Fruit fly (Drosophila melanogaster) whole organism, prepupa: ENCODE results near the gene mxt.

ENCODE experiments used
- CG10631 ChIP-seq: fragments of 200-800 bp; sonication (Bioruptor generic); optimal IDR thresholded peaks from 2 replicates; lab custom pipeline; 2016; ENCODE audit warnings: missing biosample characterization, missing genetic modification characterization
- CG10669 ChIP-seq: fragments of 200-800 bp; sonication (Bioruptor generic); optimal IDR thresholded peaks from 3 replicates; lab custom pipeline; 2018; ENCODE audit warnings: missing biosample characterization, mild to moderate bottlenecking, missing genetic modification characterization, moderate library complexity
- CG11294 ChIP-seq: fragments of 200-800 bp; sonication (Bioruptor generic); IDR thresholded peaks from 2 replicates; pipeline ENCODE4 v1.3.6; 2022; ENCODE audit warnings: missing biosample characterization, missing genetic modification characterization
- CG11762 ChIP-seq: fragments of 200-800 bp; sonication (Bioruptor generic); optimal IDR thresholded peaks from 3 replicates; lab custom pipeline; 2016; ENCODE audit warnings: missing biosample characterization, missing genetic modification characterization; ENCODE audit not compliant: insufficient read depth
- CG15336 ChIP-seq: fragments of 200-800 bp; sonication (Bioruptor generic); IDR thresholded peaks from 2 replicates; pipeline ENCODE4 v1.3.6; 2022; ENCODE audit warnings: missing biosample characterization, missing genetic modification characterization
- CG1621 ChIP-seq: fragments of 200-800 bp; sonication (Bioruptor generic); optimal IDR thresholded peaks from 3 replicates; lab custom pipeline; 2018; ENCODE audit warnings: missing biosample characterization, mild to moderate bottlenecking, missing genetic modification characterization
- CG16779 ChIP-seq: fragments of 200-800 bp; sonication (Bioruptor generic); optimal IDR thresholded peaks from 3 replicates; lab custom pipeline; 2017; ENCODE audit warnings: missing biosample characterization, mild to moderate bottlenecking, missing genetic modification characterization
- CG3032 ChIP-seq: fragments of 200-800 bp; optimal IDR thresholded peaks from 2 replicates; lab custom pipeline; 2019; ENCODE audit warnings: missing biosample characterization, mild to moderate bottlenecking, missing genetic modification characterization, moderate library complexity
- CG31627 ChIP-seq: fragments of 200-800 bp; sonication (Bioruptor generic); optimal IDR thresholded peaks from 3 replicates; lab custom pipeline; 2016; ENCODE audit warnings: missing biosample characterization, missing genetic modification characterization
- CG32006 ChIP-seq: fragments of 200-800 bp; sonication (Bioruptor generic); optimal IDR thresholded peaks from 3 replicates; lab custom pipeline; 2017; ENCODE audit warnings: missing biosample characterization, mild to moderate bottlenecking, missing genetic modification characterization
- CG34406 ChIP-seq: fragments of 200-800 bp; sonication (Bioruptor generic); optimal IDR thresholded peaks from 3 replicates; lab custom pipeline; 2016; ENCODE audit warnings: missing biosample characterization, missing genetic modification characterization
- CG3919 ChIP-seq: fragments of 200-800 bp; sonication (Bioruptor generic); optimal IDR thresholded peaks from 3 replicates; lab custom pipeline; 2016; ENCODE audit warnings: missing biosample characterization, missing genetic modification characterization
- CG6163 ChIP-seq: fragments of 200-800 bp; sonication (Bioruptor generic); IDR thresholded peaks from 3 replicates; pipeline ENCODE4 v1.3.6; 2022; ENCODE audit warnings: missing biosample characterization, missing genetic modification characterization
- CG6276 ChIP-seq: fragments of 200-800 bp; sonication (Bioruptor generic); optimal IDR thresholded peaks from 2 replicates; lab custom pipeline; 2017; ENCODE audit warnings: missing biosample characterization, mild to moderate bottlenecking, missing genetic modification characterization
- CG6792 ChIP-seq: fragments of 200-800 bp; sonication (Bioruptor generic); optimal IDR thresholded peaks from 3 replicates; lab custom pipeline; 2016; ENCODE audit warnings: missing biosample characterization, missing genetic modification characterization
- CG6854 ChIP-seq: fragments of 200-800 bp; sonication (Bioruptor generic); optimal IDR thresholded peaks from 2 replicates; lab custom pipeline; 2017; ENCODE audit warnings: missing biosample characterization, mild to moderate bottlenecking, missing genetic modification characterization
- CG7368 ChIP-seq: fragments of 200-800 bp; sonication (Bioruptor generic); optimal IDR thresholded peaks from 3 replicates; lab custom pipeline; 2016; ENCODE audit warnings: missing biosample characterization, missing genetic modification characterization
- CG8119 ChIP-seq: fragments of 200-800 bp; sonication (Bioruptor generic); IDR thresholded peaks from 3 replicates; pipeline ENCODE4 v1.3.6; 2022; ENCODE audit warnings: missing biosample characterization, missing genetic modification characterization
- CG8319 ChIP-seq: fragments of 200-800 bp; sonication (Bioruptor generic); optimal IDR thresholded peaks from 3 replicates; lab custom pipeline; 2016; ENCODE audit warnings: missing biosample characterization, missing genetic modification characterization
- CG8632 ChIP-seq: fragments of 200-800 bp; sonication (Bioruptor generic); optimal IDR thresholded peaks from 3 replicates; lab custom pipeline; 2016; ENCODE audit warnings: missing biosample characterization, missing genetic modification characterization
- CG9139 ChIP-seq: fragments of 200-800 bp; sonication (Bioruptor generic); optimal IDR thresholded peaks from 3 replicates; lab custom pipeline; 2017; ENCODE audit warnings: missing biosample characterization, mild to moderate bottlenecking, missing genetic modification characterization
- Eip78C ChIP-seq: fragments of 200-800 bp; sonication (Bioruptor generic); peaks from one replicate; lab custom pipeline; 2016; ENCODE audit warnings: missing biosample characterization, missing genetic modification characterization
- Ets21C ChIP-seq: fragments of 200-800 bp; sonication (Bioruptor generic); optimal IDR thresholded peaks from 3 replicates; lab custom pipeline; 2016; ENCODE audit warnings: missing biosample characterization, missing genetic modification characterization
- Ets96B ChIP-seq: fragments of 200-800 bp; optimal IDR thresholded peaks from 2 replicates; lab custom pipeline; 2019; ENCODE audit warnings: missing biosample characterization, mild to moderate bottlenecking, missing genetic modification characterization, moderate library complexity
- Gug ChIP-seq: fragments of 200-800 bp; sonication (Bioruptor generic); IDR thresholded peaks from 2 replicates; pipeline ENCODE4 v1.3.6; 2022; ENCODE audit warnings: missing biosample characterization, missing genetic modification characterization
- Hr38 ChIP-seq: sonication (Bioruptor generic); optimal IDR thresholded peaks from 2 replicates; lab custom pipeline; 2016; ENCODE audit warnings: missing biosample characterization, missing genetic modification characterization
- Hr39 ChIP-seq: fragments of 200-800 bp; sonication (Bioruptor generic); optimal IDR thresholded peaks from 2 replicates; lab custom pipeline; 2016; ENCODE audit warnings: missing biosample characterization, missing genetic modification characterization
- Hr4 ChIP-seq: fragments of 200-800 bp; sonication (Bioruptor generic); optimal IDR thresholded peaks from 3 replicates; lab custom pipeline; 2016; ENCODE audit warnings: missing biosample characterization, missing genetic modification characterization
- Lpt ChIP-seq: fragments of 200-800 bp; sonication (Bioruptor generic); optimal IDR thresholded peaks from 3 replicates; lab custom pipeline; 2016; ENCODE audit warnings: missing biosample characterization, missing genetic modification characterization
- Met ChIP-seq: fragments of 200-800 bp; sonication (Bioruptor generic); optimal IDR thresholded peaks from 3 replicates; lab custom pipeline; 2016; ENCODE audit warnings: missing biosample characterization, missing genetic modification characterization
- OdsH ChIP-seq: fragments of 200-800 bp; sonication (Bioruptor generic); optimal IDR thresholded peaks from 3 replicates; lab custom pipeline; 2016; ENCODE audit warnings: missing biosample characterization, missing genetic modification characterization
- Sox102F ChIP-seq: fragments of 200-800 bp; sonication (Bioruptor generic); optimal IDR thresholded peaks from 2 replicates; lab custom pipeline; 2016; ENCODE audit warnings: missing biosample characterization, mild to moderate bottlenecking, missing genetic modification characterization
- Sox14 ChIP-seq: fragments of 200-800 bp; sonication (Bioruptor generic); optimal IDR thresholded peaks from 3 replicates; lab custom pipeline; 2016; ENCODE audit warnings: missing biosample characterization, missing genetic modification characterization
- Sox15 ChIP-seq: fragments of 200-800 bp; sonication (Bioruptor generic); optimal IDR thresholded peaks from 3 replicates; lab custom pipeline; 2016; ENCODE audit warnings: missing biosample characterization, missing genetic modification characterization
- acj6 ChIP-seq: fragments of 200-800 bp; sonication (Bioruptor generic); optimal IDR thresholded peaks from 3 replicates; lab custom pipeline; 2016; ENCODE audit warnings: missing biosample characterization, missing genetic modification characterization
- dac ChIP-seq: fragments of 200-800 bp; sonication (Bioruptor generic); optimal IDR thresholded peaks from 2 replicates; lab custom pipeline; 2017; ENCODE audit warnings: missing biosample characterization, mild to moderate bottlenecking, missing genetic modification characterization
- eg ChIP-seq: fragments of 200-800 bp; sonication (Bioruptor generic); IDR thresholded peaks from 3 replicates; pipeline ENCODE4 v1.3.6; 2022; ENCODE audit warnings: missing biosample characterization, missing genetic modification characterization
- fd59A ChIP-seq: fragments of 200-800 bp; sonication (Bioruptor generic); optimal IDR thresholded peaks from 2 replicates; lab custom pipeline; 2017; ENCODE audit warnings: missing biosample characterization, mild to moderate bottlenecking, missing genetic modification characterization, missing genetic modification reagents
- fd85E ChIP-seq: fragments of 200-800 bp; sonication (Bioruptor generic); optimal IDR thresholded peaks from 3 replicates; lab custom pipeline; 2016; ENCODE audit warnings: missing biosample characterization, missing genetic modification characterization
- fkh ChIP-seq: fragments of 200-800 bp; sonication (Bioruptor generic); optimal IDR thresholded peaks from 3 replicates; lab custom pipeline; 2017; ENCODE audit warnings: missing biosample characterization, mild to moderate bottlenecking, missing genetic modification characterization, moderate library complexity
- lz ChIP-seq: fragments of 200-800 bp; sonication (Bioruptor generic); optimal IDR thresholded peaks from 3 replicates; lab custom pipeline; 2016; ENCODE audit warnings: missing biosample characterization, missing genetic modification characterization
- net ChIP-seq: fragments of 200-800 bp; sonication (Bioruptor generic); optimal IDR thresholded peaks from 3 replicates; lab custom pipeline; 2016; ENCODE audit warnings: missing biosample characterization, missing genetic modification characterization
- pdm3 ChIP-seq: fragments of 200-800 bp; sonication (Bioruptor generic); optimal IDR thresholded peaks from 3 replicates; lab custom pipeline; 2016; ENCODE audit warnings: missing biosample characterization, missing genetic modification characterization
- salr ChIP-seq, 2 experiments: fragments of 200-800 bp; sonication (Bioruptor generic); optimal IDR thresholded peaks; 3 replicates each; lab custom pipeline; 2016 to 2018; ENCODE audit warnings: missing biosample characterization in 2 of 2, missing genetic modification characterization in 2 of 2, mild to moderate bottlenecking in 1 of 2
- ss ChIP-seq, 2 experiments: fragments of 200-800 bp; sonication (Bioruptor generic); optimal IDR thresholded peaks; 2 replicates in 1 of 2; 3 replicates in 1 of 2; lab custom pipeline; 2017 to 2018; ENCODE audit warnings: mild to moderate bottlenecking in 2 of 2, missing biosample characterization in 2 of 2, missing genetic modification characterization in 2 of 2, moderate library complexity in 1 of 2
- svp ChIP-seq: fragments of 200-800 bp; sonication (Bioruptor generic); peaks from one replicate; lab custom pipeline; 2016; ENCODE audit warnings: missing biosample characterization, missing genetic modification characterization
- topi ChIP-seq: fragments of 200-800 bp; sonication (Bioruptor generic); optimal IDR thresholded peaks from 3 replicates; lab custom pipeline; 2016; ENCODE audit warnings: missing biosample characterization, missing genetic modification characterization
- vri ChIP-seq: fragments of 200-800 bp; sonication (Bioruptor generic); optimal IDR thresholded peaks from 3 replicates; lab custom pipeline; 2016; ENCODE audit warnings: missing biosample characterization, mild to moderate bottlenecking, missing genetic modification characterization

Gene mxt

DNA sequence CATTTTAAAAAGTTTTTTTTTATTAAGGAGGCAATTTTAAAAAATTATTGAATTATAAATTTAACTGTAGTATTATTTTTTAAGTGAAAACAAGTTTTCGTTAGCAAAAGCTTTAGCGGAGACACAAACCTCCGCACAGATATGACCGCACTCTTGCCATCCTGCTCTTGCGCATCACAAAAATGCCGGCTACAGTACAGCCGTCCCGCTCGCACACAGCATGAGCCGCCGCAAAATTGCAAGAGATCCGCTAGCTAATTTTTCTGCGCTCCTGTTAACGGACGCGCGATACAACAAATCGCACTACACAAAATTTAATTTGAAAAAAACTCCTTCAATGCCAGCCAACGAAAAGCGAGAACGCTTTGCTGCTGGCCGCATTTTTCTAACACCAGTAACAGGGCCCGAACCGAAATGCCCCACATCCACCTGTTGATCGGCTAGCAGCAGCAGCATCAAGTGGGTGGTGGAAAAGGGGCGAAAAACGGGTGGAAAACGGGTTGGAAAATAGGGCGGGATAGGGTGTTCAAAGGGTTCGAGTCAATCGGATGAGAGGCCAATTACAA is 37.0 kb downstream of the mxt start (continued):
- TF ChIP-seq CG6276 (no peak), OdsH (GFP tag; lab: Kevin White, UChicago) (peak; percentile 11), Ets96B (tag; lab: Kevin White, UChicago) (peak; percentile 10), pdm3 (GFP tag; lab: Kevin White, UChicago) (peak; percentile 10), Met (GFP tag; lab: Kevin White, UChicago) (peak; percentile 28), CG10631 (GFP tag; lab: Kevin White, UChicago) (no peak), Sox15 (no peak), CG16779 (tag; lab: Kevin White, UChicago) (no peak), CG8319 (no peak), CG8632 (GFP tag; lab: Kevin White, UChicago) (no peak), fd59A (GFP tag; lab: Kevin White, UChicago) (no peak), salr (GFP tag; optimal IDR thresholded peaks at IDR 0.05; lab: Kevin White, UChicago) (no peak), CG34406 (GFP tag; lab: Kevin White, UChicago) (no peak), Eip78C (peak; percentile 77), acj6 (peak; percentile 17), topi (GFP tag; lab: Kevin White, UChicago) (peak; percentile 12), CG11294 (GFP tag; lab: Robert Waterston, UW) (no peak), CG3919 (peak; percentile 42), Hr4 (GFP tag; lab: Kevin White, UChicago) (no peak), ss (GFP tag; optimal IDR thresholded peaks at IDR 0.05; lab: Kevin White, UChicago) (no peak), CG6854 (peak; percentile 79), CG15336 (peak; percentile 46; the same call in 1 of the 2 replicates), CG32006 (GFP tag; lab: Kevin White, UChicago) (no peak), CG10669 (no peak), Gug (GFP tag; lab: Robert Waterston, UW) (no peak), CG3032 (tag; lab: Kevin White, UChicago) (peak; percentile 28), vri (peak; percentile 25), net (GFP tag; lab: Kevin White, UChicago) (no peak), lz (GFP tag; lab: Kevin White, UChicago) (peak; percentile 26), eg (GFP tag; lab: Robert Waterston, UW) (peak; percentile 36; the same call in 1 of the 3 replicates), CG1621 (no peak), CG9139 (GFP tag; lab: Kevin White, UChicago) (no peak), CG31627 (GFP tag; lab: Kevin White, UChicago) (no peak), CG8119 (GFP tag; lab: Robert Waterston, UW) (no peak; the same call in 2 of the 3 replicates), fd85E (GFP tag; lab: Kevin White, UChicago) (no peak), Hr38 (GFP tag; lab: Kevin White, UChicago) (no peak)

dm6 chr2L:4807953-4808604 is 39.0 kb downstream of the mxt start:
- no peak for TF ChIP-seq salr (GFP tag; optimal IDR thresholded peaks at IDR 0.05; lab: Kevin White, UChicago)
- TF ChIP-seq Met (GFP tag; lab: Kevin White, UChicago): no peak
- TF ChIP-seq dac: no peak
- TF ChIP-seq fd59A (GFP tag; lab: Kevin White, UChicago): no peak
- TF ChIP-seq CG16779 (tag; lab: Kevin White, UChicago): no peak
- no peak for TF ChIP-seq Ets21C (GFP tag; lab: Kevin White, UChicago)
- TF ChIP-seq CG8119 (GFP tag; lab: Robert Waterston, UW): no peak
- no peak for TF ChIP-seq CG10669
- no peak; the same call in 2 of the 3 replicates for TF ChIP-seq eg (GFP tag; lab: Robert Waterston, UW)
- TF ChIP-seq fd85E (GFP tag; lab: Kevin White, UChicago): no peak
- no peak for TF ChIP-seq Hr39 (GFP tag; lab: Kevin White, UChicago)
- no peak for TF ChIP-seq fkh (GFP tag; lab: Kevin White, UChicago)
- peak; percentile 18 to 36 for TF ChIP-seq ss (GFP tag; optimal IDR thresholded peaks at IDR 0.05; lab: Kevin White, UChicago)
- no peak for TF ChIP-seq svp (GFP tag; lab: Kevin White, UChicago)
- no peak for TF ChIP-seq lz (GFP tag; lab: Kevin White, UChicago)
- no peak for TF ChIP-seq CG11762 (GFP tag; lab: Kevin White, UChicago)
- TF ChIP-seq CG10631 (GFP tag; lab: Kevin White, UChicago): no peak
- TF ChIP-seq Gug (GFP tag; lab: Robert Waterston, UW): no peak
- peak; percentile 21 for TF ChIP-seq CG6854
- TF ChIP-seq CG34406 (GFP tag; lab: Kevin White, UChicago): no peak
- peak; percentile 9 for TF ChIP-seq Sox102F
- TF ChIP-seq acj6: no peak
- TF ChIP-seq CG6163 (GFP tag; lab: Robert Waterston, UW): peak; percentile 49
- TF ChIP-seq CG11294 (GFP tag; lab: Robert Waterston, UW): no peak
- TF ChIP-seq CG6792: no peak
- TF ChIP-seq CG7368: no peak
- no peak for TF ChIP-seq Sox14 (GFP tag; lab: Kevin White, UChicago)
- TF ChIP-seq Hr38 (GFP tag; lab: Kevin White, UChicago): no peak
- no peak for TF ChIP-seq Lpt (GFP tag; lab: Kevin White, UChicago)
